Fruit fly (Drosophila melanogaster) whole organism, embryonic: Measurements from ENCODE around the gene mdu.

Experiments used
- Adf1 ChIP-seq: fragments of 200-800 bp; sonication (Bioruptor generic); IDR thresholded peaks from 2 replicates; pipeline ENCODE4 v1.3.6; 2022; ENCODE audit warnings: missing biosample characterization, missing genetic modification characterization
- Antp ChIP-seq: fragments of 200-800 bp; sonication (Bioruptor generic); optimal IDR thresholded peaks from 3 replicates; lab custom pipeline; 2016; ENCODE audit warnings: missing biosample characterization, missing genetic modification characterization
- Asciz ChIP-seq: fragments of 200-800 bp; sonication (Bioruptor generic); optimal IDR thresholded peaks from 2 replicates; lab custom pipeline; 2017; ENCODE audit warnings: missing biosample characterization, mild to moderate bottlenecking, missing genetic modification characterization, missing genetic modification reagents
- Awh ChIP-seq: fragments of 200-800 bp; sonication (Bioruptor generic); IDR thresholded peaks from 2 replicates; pipeline ENCODE4, ENCODE4 v1.3.6; 2022; ENCODE audit warnings: missing biosample characterization, missing genetic modification characterization
- Bdp1 ChIP-seq: fragments of 200-800 bp; sonication (Bioruptor generic); optimal IDR thresholded peaks from 3 replicates; lab custom pipeline; 2016; ENCODE audit warnings: missing biosample characterization, missing genetic modification characterization
- CG10654 ChIP-seq: fragments of 200-800 bp; sonication (Bioruptor generic); optimal IDR thresholded peaks from 2 replicates; lab custom pipeline; 2016; ENCODE audit warnings: missing biosample characterization, missing genetic modification characterization
- CG11723 ChIP-seq: fragments of 200-800 bp; sonication (Bioruptor generic); optimal IDR thresholded peaks from 2 replicates; lab custom pipeline; 2017; ENCODE audit warnings: missing biosample characterization, mild to moderate bottlenecking, missing genetic modification characterization
- CG12236 ChIP-seq: fragments of 200-800 bp; sonication (Bioruptor generic); optimal IDR thresholded peaks from 2 replicates; lab custom pipeline; 2016; ENCODE audit warnings: missing biosample characterization, missing genetic modification characterization
- CG13123 ChIP-seq: fragments of 200-800 bp; sonication (Bioruptor generic); optimal IDR thresholded peaks from 2 replicates; lab custom pipeline; 2016; ENCODE audit warnings: missing biosample characterization, missing genetic modification characterization
- CG13624 ChIP-seq: fragments of 200-800 bp; sonication (Bioruptor generic); optimal IDR thresholded peaks from 2 replicates; lab custom pipeline; 2016; ENCODE audit warnings: missing biosample characterization, missing genetic modification characterization
- CG14710 ChIP-seq: fragments of 200-800 bp; sonication (Bioruptor generic); optimal IDR thresholded peaks from 3 replicates; lab custom pipeline; 2019; ENCODE audit warnings: missing biosample characterization, mild to moderate bottlenecking, missing genetic modification characterization, moderate library complexity
- CG16863 ChIP-seq: fragments of 200-800 bp; sonication (Bioruptor generic); optimal IDR thresholded peaks from 3 replicates; lab custom pipeline; 2016; ENCODE audit warnings: missing biosample characterization, missing genetic modification characterization
- CG17802 ChIP-seq: fragments of 200-800 bp; sonication (Bioruptor generic); optimal IDR thresholded peaks from 2 replicates; lab custom pipeline; 2018; ENCODE audit warnings: missing biosample characterization, mild to moderate bottlenecking, missing genetic modification characterization, moderate library complexity
- CG18619 ChIP-seq: fragments of 200-800 bp; sonication (Bioruptor generic); optimal IDR thresholded peaks from 3 replicates; lab custom pipeline; 2017; ENCODE audit warnings: missing biosample characterization, mild to moderate bottlenecking, missing genetic modification characterization
- CG2199 ChIP-seq: fragments of 200-800 bp; sonication (Bioruptor generic); IDR thresholded peaks from 3 replicates; pipeline ENCODE4 v1.3.6; 2022; ENCODE audit warnings: missing biosample characterization, missing genetic modification characterization
- CG3163 ChIP-seq: fragments of 200-800 bp; sonication (Bioruptor generic); optimal IDR thresholded peaks from 3 replicates; lab custom pipeline; 2016; ENCODE audit warnings: missing biosample characterization, missing genetic modification characterization
- CG3838 ChIP-seq: fragments of 200-800 bp; sonication (Bioruptor generic); optimal IDR thresholded peaks from 3 replicates; lab custom pipeline; 2016; ENCODE audit warnings: missing biosample characterization, missing genetic modification characterization
- CG3847 ChIP-seq: fragments of 200-800 bp; sonication (Bioruptor generic); IDR thresholded peaks from 2 replicates; pipeline ENCODE4 v1.3.6; 2022; ENCODE audit warnings: missing biosample characterization, missing genetic modification characterization
- CG4282 ChIP-seq: fragments of 200-800 bp; sonication (Bioruptor generic); optimal IDR thresholded peaks from 2 replicates; lab custom pipeline; 2016; ENCODE audit warnings: missing biosample characterization, missing genetic modification characterization
- CG4730 ChIP-seq: fragments of 200-800 bp; sonication (Bioruptor generic); IDR thresholded peaks from 2 replicates; pipeline ENCODE4 v1.3.6; 2022; ENCODE audit warnings: missing biosample characterization, missing genetic modification characterization
- CG5245 ChIP-seq: fragments of 200-800 bp; sonication (Bioruptor generic); optimal IDR thresholded peaks from 3 replicates; lab custom pipeline; 2016; ENCODE audit warnings: missing biosample characterization, missing genetic modification characterization
- CG7271 ChIP-seq: fragments of 200-800 bp; sonication (Bioruptor generic); optimal IDR thresholded peaks from 2 replicates; lab custom pipeline; 2018; ENCODE audit warnings: missing biosample characterization, mild to moderate bottlenecking, missing genetic modification characterization, moderate library complexity
- CG8388 ChIP-seq: fragments of 200-800 bp; sonication (Bioruptor generic); optimal IDR thresholded peaks from 2 replicates; lab custom pipeline; 2019; ENCODE audit warnings: missing biosample characterization, mild to moderate bottlenecking, missing genetic modification characterization, moderate library complexity
- CG8924 ChIP-seq: fragments of 200-800 bp; optimal IDR thresholded peaks from 3 replicates; lab custom pipeline; 2019; ENCODE audit warnings: missing biosample characterization, mild to moderate bottlenecking, missing genetic modification characterization, moderate library complexity
- CG9609 ChIP-seq: fragments of 200-800 bp; sonication (Bioruptor generic); optimal IDR thresholded peaks from 3 replicates; lab custom pipeline; 2016; ENCODE audit warnings: missing biosample characterization, missing genetic modification characterization
- CHES-1-like ChIP-seq: fragments of 200-800 bp; sonication (Bioruptor generic); optimal IDR thresholded peaks from 2 replicates; lab custom pipeline; 2016; ENCODE audit warnings: missing biosample characterization, missing genetic modification characterization
- CTCF ChIP-seq: fragments of 200-800 bp; sonication (Bioruptor generic); optimal IDR thresholded peaks from 2 replicates; lab custom pipeline; 2017; ENCODE audit warnings: missing biosample characterization, mild to moderate bottlenecking, missing genetic modification characterization, moderate library complexity
- Dfd ChIP-seq, 2 experiments: fragments of >200 bp; optimal IDR thresholded peaks; 2 replicates each; lab custom pipeline; 2017; ENCODE audit warnings: missing biosample characterization in 2 of 2, missing genetic modification characterization in 2 of 2
- Doc2 ChIP-seq: fragments of 200-800 bp; sonication (Bioruptor generic); IDR thresholded peaks from 2 replicates; pipeline ENCODE4 v1.3.6; 2022; ENCODE audit warnings: missing biosample characterization, missing genetic modification characterization
- Dp ChIP-seq: fragments of 200-800 bp; sonication (Bioruptor generic); optimal IDR thresholded peaks from 2 replicates; lab custom pipeline; 2018; ENCODE audit warnings: missing biosample characterization, mild to moderate bottlenecking, missing genetic modification characterization, moderate library complexity
- Dref ChIP-seq: fragments of 200-800 bp; sonication (Bioruptor generic); IDR thresholded peaks from 2 replicates; pipeline ENCODE4 v1.3.6; 2022; ENCODE audit warnings: missing biosample characterization, missing genetic modification characterization
- Med ChIP-seq: fragments of 200-800 bp; sonication (Bioruptor generic); peaks from one replicate; lab custom pipeline; 2016; ENCODE audit warnings: missing biosample characterization, missing genetic modification characterization, mild to moderate bottlenecking, inconsistent platforms, moderate library complexity
- NfI ChIP-seq: fragments of 200-800 bp; sonication (Bioruptor generic); optimal IDR thresholded peaks from 3 replicates; lab custom pipeline; 2018; ENCODE audit warnings: missing biosample characterization, mild to moderate bottlenecking, missing genetic modification characterization, moderate library complexity
- Oaz ChIP-seq: fragments of 200-800 bp; sonication (Bioruptor generic); IDR thresholded peaks from 2 replicates; pipeline ENCODE4 v1.3.6; 2022; ENCODE audit warnings: missing biosample characterization, missing genetic modification characterization
- Ravus ChIP-seq: fragments of 200-800 bp; sonication (Bioruptor generic); IDR thresholded peaks from 2 replicates; pipeline ENCODE4 v1.3.6; 2022; ENCODE audit warnings: missing biosample characterization, missing genetic modification characterization
- Rfx ChIP-seq: fragments of 200-800 bp; sonication (Bioruptor generic); IDR thresholded peaks from 2 replicates; pipeline ENCODE4 v1.3.6; 2022; ENCODE audit warnings: missing biosample characterization, missing genetic modification characterization
- Rx ChIP-seq: fragments of 200-800 bp; sonication (Bioruptor generic); IDR thresholded peaks from 2 replicates; pipeline ENCODE4 v1.3.6; 2022; ENCODE audit warnings: missing biosample characterization, missing genetic modification characterization
- Stat92E ChIP-seq, 3 experiments: fragments of >200 bp in 2 of 3; fragments of 200-800 bp in 1 of 3; sonication (Bioruptor generic) in 1 of 3; optimal IDR thresholded peaks; 2 replicates each; lab custom pipeline; 2017 to 2019; ENCODE audit warnings: missing biosample characterization in 3 of 3, missing genetic modification characterization in 3 of 3, mild to moderate bottlenecking in 1 of 3, moderate library complexity in 1 of 3
- Xbp1 ChIP-seq: fragments of 200-800 bp; sonication (Bioruptor generic); optimal IDR thresholded peaks from 3 replicates; lab custom pipeline; 2016; ENCODE audit warnings: missing biosample characterization, mild to moderate bottlenecking, missing genetic modification characterization
- Xrp1 ChIP-seq: fragments of 200-800 bp; sonication (Bioruptor generic); IDR thresholded peaks from 2 replicates; pipeline ENCODE4 v1.3.6; 2022; ENCODE audit warnings: missing biosample characterization, missing genetic modification characterization
- br ChIP-seq: fragments of >200 bp; optimal IDR thresholded peaks from 2 replicates; lab custom pipeline; 2017
- chinmo ChIP-seq: fragments of 200-800 bp; sonication (Bioruptor generic); IDR thresholded peaks from 4 replicates; pipeline ENCODE4 v1.3.6; 2022; ENCODE audit warnings: missing biosample characterization, missing genetic modification characterization; ENCODE audit not compliant: partially characterized antibody
- chn ChIP-seq: fragments of 200-800 bp; sonication (Bioruptor generic); optimal IDR thresholded peaks from 2 replicates; lab custom pipeline; 2016; ENCODE audit warnings: missing biosample characterization, missing genetic modification characterization
- dmrt99B ChIP-seq: fragments of 200-800 bp; sonication (Bioruptor generic); optimal IDR thresholded peaks from 2 replicates; lab custom pipeline; 2018; ENCODE audit warnings: missing biosample characterization, mild to moderate bottlenecking, missing genetic modification characterization, moderate library complexity
- eve ChIP-seq, 2 experiments: fragments of >200 bp; optimal IDR thresholded peaks; 2 replicates each; lab custom pipeline; 2017; ENCODE audit warnings: missing biosample characterization in 2 of 2, missing genetic modification characterization in 2 of 2
- fd102C ChIP-seq: fragments of 200-800 bp; sonication (Bioruptor generic); optimal IDR thresholded peaks from 2 replicates; lab custom pipeline; 2018; ENCODE audit warnings: missing biosample characterization, mild to moderate bottlenecking, missing genetic modification characterization, moderate library complexity
- gcm ChIP-seq: fragments of 200-800 bp; sonication (Bioruptor generic); optimal IDR thresholded peaks from 2 replicates; lab custom pipeline; 2019; ENCODE audit warnings: missing biosample characterization, mild to moderate bottlenecking, missing genetic modification characterization, moderate library complexity
- gcm2 ChIP-seq: fragments of 200-800 bp; sonication (Bioruptor generic); optimal IDR thresholded peaks from 2 replicates; lab custom pipeline; 2016; ENCODE audit warnings: missing biosample characterization, missing genetic modification characterization
- ham ChIP-seq: fragments of 200-800 bp; sonication (Bioruptor generic); IDR thresholded peaks from 2 replicates; pipeline ENCODE4 v1.3.6; 2022; ENCODE audit warnings: missing biosample characterization, missing genetic modification characterization
- oc ChIP-seq: fragments of 200-800 bp; sonication (Bioruptor generic); optimal IDR thresholded peaks from 2 replicates; lab custom pipeline; 2018; ENCODE audit warnings: missing biosample characterization, mild to moderate bottlenecking, missing genetic modification characterization, moderate library complexity
- odd ChIP-seq: fragments of 200-800 bp; sonication (Bioruptor generic); optimal IDR thresholded peaks from 2 replicates; lab custom pipeline; 2017; ENCODE audit warnings: missing biosample characterization, mild to moderate bottlenecking, missing genetic modification characterization
- sens ChIP-seq: fragments of 200-800 bp; sonication (Bioruptor generic); peaks from one replicate; lab custom pipeline; 2016; ENCODE audit warnings: missing biosample characterization, missing genetic modification characterization
- ssp ChIP-seq: fragments of 200-800 bp; sonication (Bioruptor generic); IDR thresholded peaks from 2 replicates; pipeline ENCODE4 v1.3.6; 2022; ENCODE audit warnings: missing biosample characterization, missing genetic modification characterization
- wek ChIP-seq: fragments of 200-800 bp; sonication (Bioruptor generic); optimal IDR thresholded peaks from 3 replicates; lab custom pipeline; 2018; ENCODE audit warnings: missing biosample characterization, mild to moderate bottlenecking, missing genetic modification characterization, moderate library complexity

Gene mdu

dm6 chrX:12471408-12471807, 25.6 kb upstream of the mdu start (continued):
- no peak for TF ChIP-seq Bdp1 (GFP tag; lab: Kevin White, UChicago)
- TF ChIP-seq CG18619 (GFP tag; lab: Kevin White, UChicago) = no peak
- TF ChIP-seq Stat92E (GFP tag; optimal IDR thresholded peaks at IDR 0.05; lab: Kevin White, UChicago) = no peak
- TF ChIP-seq Dp = peak; percentile 65
- no peak for TF ChIP-seq CG5245
- peak; percentile 16 for TF ChIP-seq sens (GFP tag; lab: Kevin White, UChicago)
- TF ChIP-seq Rx = no peak
- TF ChIP-seq CG14710 (tag; lab: Kevin White, UChicago) = no peak
- no peak for TF ChIP-seq Ravus (GFP tag; lab: Robert Waterston, UW)
- no peak for TF ChIP-seq Xrp1 (GFP tag; lab: Robert Waterston, UW)
- TF ChIP-seq Dfd (GFP tag; optimal IDR thresholded peaks at IDR 0.05; lab: Kevin White, UChicago) = no peak
- no peak for TF ChIP-seq gcm (GFP tag; lab: Kevin White, UChicago)
- peak; percentile 75 for TF ChIP-seq Med
- TF ChIP-seq odd = no peak
- TF ChIP-seq CG4730 (GFP tag; lab: Robert Waterston, UW) = no peak
- no peak for TF ChIP-seq CHES-1-like (GFP tag; lab: Kevin White, UChicago)
- TF ChIP-seq Dref (GFP tag; lab: Robert Waterston, UW) = no peak
- no peak for TF ChIP-seq CG7271 (tag; lab: Kevin White, UChicago)
- no peak; the same call in 1 of the 2 replicates for TF ChIP-seq Adf1
- TF ChIP-seq br (lab: Kevin White, UChicago) = no peak
- no peak for TF ChIP-seq fd102C (GFP tag; lab: Kevin White, UChicago)
- no peak for TF ChIP-seq CG17802
- TF ChIP-seq CG16863 (GFP tag; lab: Kevin White, UChicago) = no peak
- TF ChIP-seq CG3838 (GFP tag; lab: Kevin White, UChicago) = no peak
- no peak for TF ChIP-seq wek
- 0 out of 4 replicates have a peak, but pooled peaks have one; percentile 59 for TF ChIP-seq chinmo (GFP tag; lab: Robert Waterston, UW)
- TF ChIP-seq Awh = no peak
- no peak for TF ChIP-seq chn (GFP tag; lab: Kevin White, UChicago)
- TF ChIP-seq CG10654 = no peak
- no peak for TF ChIP-seq ssp
- TF ChIP-seq CTCF (GFP tag; lab: Kevin White, UChicago) = no peak
- no peak for TF ChIP-seq gcm2
- no peak for TF ChIP-seq Antp
- TF ChIP-seq oc (tag; lab: Kevin White, UChicago) = no peak
- no peak for TF ChIP-seq NfI (GFP tag; lab: Kevin White, UChicago)
- 0 out of 2 replicates have a peak, but pooled peaks have one; percentile 33 for TF ChIP-seq CG3847 (GFP tag; lab: Robert Waterston, UW)
- TF ChIP-seq CG4282 (GFP tag; lab: Kevin White, UChicago) = no peak
- peak; percentile 30 for TF ChIP-seq CG13624 (GFP tag; lab: Kevin White, UChicago)
- TF ChIP-seq CG8924 = no peak
- no peak for TF ChIP-seq CG8388 (GFP tag; lab: Kevin White, UChicago)
- no peak for TF ChIP-seq ham (GFP tag; lab: Robert Waterston, UW)
- peak; percentile 29 for TF ChIP-seq CG3163 (GFP tag; lab: Kevin White, UChicago)
- no peak for TF ChIP-seq dmrt99B (tag; lab: Kevin White, UChicago)
- no peak for TF ChIP-seq CG2199
- TF ChIP-seq eve (GFP tag; optimal IDR thresholded peaks at IDR 0.05; lab: Kevin White, UChicago) = no peak
- TF ChIP-seq Asciz (GFP tag; lab: Kevin White, UChicago) = no peak
- TF ChIP-seq CG12236 (GFP tag; lab: Kevin White, UChicago) = no peak
- no peak for TF ChIP-seq Xbp1 (GFP tag; lab: Kevin White, UChicago)
- no peak for TF ChIP-seq CG9609
- TF ChIP-seq CG13123 (GFP tag; lab: Kevin White, UChicago) = no peak
- no peak for TF ChIP-seq CG11723
- no peak for TF ChIP-seq Oaz (GFP tag; lab: Robert Waterston, UW)
- peak; percentile 19; the same call in 1 of the 2 replicates for TF ChIP-seq Rfx (GFP tag; lab: Robert Waterston, UW)
- TF ChIP-seq Doc2 (GFP tag; lab: Robert Waterston, UW) = no peak
